Worm (Caenorhabditis elegans): Measurements from ENCODE around the gene str-134.

DNA sequence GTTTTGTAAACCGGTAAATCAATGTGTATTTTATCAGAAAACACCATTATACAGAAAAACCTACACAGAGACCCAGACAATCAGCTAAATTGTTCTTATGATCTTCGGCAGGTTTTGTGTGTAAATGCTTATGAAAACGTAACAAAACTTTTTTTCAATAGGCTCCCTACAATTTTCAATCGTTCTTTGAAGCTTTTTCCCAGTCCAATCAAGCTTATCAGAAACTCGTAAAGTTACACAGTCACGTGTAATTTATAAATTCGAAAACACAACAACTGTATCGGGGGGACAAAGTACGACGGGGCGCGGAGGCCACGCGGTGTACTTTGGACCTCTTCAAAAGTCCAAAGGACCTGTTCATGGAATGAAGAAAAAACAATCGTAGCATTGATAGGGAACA, 13.2 kb upstream of the str-134 start:
- TF ChIP-seq hlh-8 (tag; optimal IDR thresholded peaks at IDR 0.05) (no peak), ama-1 (optimal IDR thresholded peaks at IDR 0.05) (no peak), C08G9.2 (tag; optimal IDR thresholded peaks at IDR 0.05) (no peak), K09A11.1 (tag; optimal IDR thresholded peaks at IDR 0.05; ENCODE audit: insufficient read depth) (no peak), fax-1 (tag; optimal IDR thresholded peaks at IDR 0.05) (no peak), ceh-19 (GFP tag; optimal IDR thresholded peaks at IDR 0.05) (no peak)
